Worm (Caenorhabditis elegans): ENCODE results near the gene T11G6.5.

DNA sequence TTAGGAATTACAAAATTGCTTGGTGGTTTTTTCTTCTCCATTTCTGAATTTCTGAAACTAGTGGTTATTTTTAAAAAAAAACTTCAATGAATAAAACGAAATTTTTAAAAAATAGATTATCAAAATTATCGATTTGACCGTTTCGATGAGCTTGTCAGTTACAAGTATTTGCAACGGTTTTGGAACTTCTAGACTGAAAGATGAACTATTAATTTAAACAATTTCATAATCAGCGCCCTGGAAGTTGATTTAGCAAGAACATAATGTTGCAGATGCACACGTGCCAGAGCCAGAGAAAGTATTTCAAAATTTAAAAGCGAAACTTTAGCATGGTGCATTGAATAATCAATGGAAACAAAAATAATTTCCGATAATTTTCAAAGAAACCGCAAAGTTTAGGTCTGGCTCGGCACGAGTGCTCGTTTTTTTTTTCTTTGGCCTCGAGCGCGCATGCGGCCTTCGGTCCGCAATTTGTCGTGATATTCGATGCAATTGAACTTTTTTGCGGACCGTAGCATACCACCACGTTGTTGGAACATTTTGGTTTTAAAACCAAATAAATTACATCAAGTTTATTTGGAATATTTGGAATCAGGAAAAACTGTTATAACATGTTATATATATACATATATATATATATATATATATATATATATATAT lies at the start of gene T11G6.5:
- TF ChIP-seq unc-39 (tag; optimal IDR thresholded peaks at IDR 0.05) (no peak), bed-3 (GFP tag; optimal IDR thresholded peaks at IDR 0.05) (no peak), elt-3 (tag; optimal IDR thresholded peaks at IDR 0.05) (no peak), mls-2 (tag; optimal IDR thresholded peaks at IDR 0.05) (no peak), flh-1 (GFP tag; optimal IDR thresholded peaks at IDR 0.05) (no peak), blmp-1 (tag; optimal IDR thresholded peaks at IDR 0.05) (no peak), ztf-11 (tag; optimal IDR thresholded peaks at IDR 0.05) (no peak), unc-62 (GFP tag; optimal IDR thresholded peaks at IDR 0.05) (no peak), snpc-4 (tag; optimal IDR thresholded peaks at IDR 0.05) (no peak), nhr-28 (tag; optimal IDR thresholded peaks at IDR 0.05) (no peak), elt-1 (tag; optimal IDR thresholded peaks at IDR 0.05; ENCODE audit: borderline replicate concordance, insufficient read depth) (no peak), mep-1 (tag; optimal IDR thresholded peaks at IDR 0.05) (no peak)
